Worm (Caenorhabditis elegans) whole organism, midembryonic: ENCODE data around the gene T01C3.3.

Experiments
- T22C8.4 ChIP-seq: fragments of 200-800 bp; sonication (Bioruptor generic); IDR thresholded peaks from 2 replicates; pipeline ENCODE4 v1.3.6; 2022; ENCODE audit warnings: missing genetic modification characterization, missing compliant biosample characterization
- cog-1 ChIP-seq: sonication (generic microtip); optimal IDR thresholded peaks from 2 replicates; lab custom pipeline; 2016; ENCODE audit warnings: missing genetic modification characterization, missing compliant biosample characterization
- flt-1 ChIP-seq: fragments of 200-800 bp; sonication (Bioruptor generic); IDR thresholded peaks from 2 replicates; pipeline ENCODE4 v1.3.6; 2022; ENCODE audit warnings: missing genetic modification characterization, missing compliant biosample characterization
- klf-2 ChIP-seq: fragments of 200-800 bp; sonication (Bioruptor generic); conservative IDR thresholded peaks from 2 replicates; pipeline ENCODE4 v1.3.6; 2022; ENCODE audit warnings: missing genetic modification reagents, missing genetic modification characterization, missing compliant biosample characterization
- med-1 ChIP-seq: sonication (generic microtip); optimal IDR thresholded peaks from 2 replicates; lab custom pipeline; 2017; ENCODE audit warnings: missing genetic modification characterization, mild to moderate bottlenecking, missing compliant biosample characterization, antibody characterized with exemption, missing genetic modification reagents; ENCODE audit not compliant: insufficient read depth
- ref-1 ChIP-seq: fragments of 200-800 bp; sonication (Bioruptor generic); conservative IDR thresholded peaks from 2 replicates; pipeline ENCODE4 v1.3.6; 2022; ENCODE audit warnings: missing genetic modification reagents, missing genetic modification characterization, missing compliant biosample characterization
- tab-1 ChIP-seq: fragments of 200-800 bp; sonication (Bioruptor generic); IDR thresholded peaks from 2 replicates; pipeline ENCODE4 v1.3.6; 2022; ENCODE audit warnings: missing genetic modification characterization, missing compliant biosample characterization
- ztf-23 ChIP-seq: fragments of 200-800 bp; sonication (Bioruptor generic); IDR thresholded peaks from 2 replicates; pipeline ENCODE4 v1.3.6; 2022; ENCODE audit warnings: missing genetic modification reagents, missing genetic modification characterization, missing compliant biosample characterization
- ztf-29 ChIP-seq: fragments of 200-800 bp; sonication (Bioruptor generic); IDR thresholded peaks from 2 replicates; pipeline ENCODE4 v1.3.6; 2022; ENCODE audit warnings: missing genetic modification reagents, missing genetic modification characterization, missing compliant biosample characterization

- TF ChIP-seq med-1 (GFP tag; lab: Kevin White, UChicago) (no peak), tab-1 (GFP tag; lab: Robert Waterston, UW) (no peak), klf-2 (no peak), flt-1 (GFP tag; lab: Robert Waterston, UW) (0 out of 2 replicates have a peak, but pooled peaks have one; percentile 6), cog-1 (tag; lab: Kevin White, UChicago) (no peak), ztf-23 (GFP tag; lab: Robert Waterston, UW) (no peak), ref-1 (GFP tag; lab: Robert Waterston, UW) (no peak), ztf-29 (GFP tag; lab: Robert Waterston, UW) (no peak), T22C8.4 (GFP tag; lab: Robert Waterston, UW) (no peak)
Measured at ce11 chrV:15000055-15000704, 7.7 kb upstream of the T01C3.3 start, which contains the start of gene rps-16.
